Worm (Caenorhabditis elegans) whole organism, L1 larva: Measurements from ENCODE around the gene paa-1.
A peak's percentile ranks its signal among the peaks of the same experiment; 100 is the strongest.

Experiments used
- C34B4.2 ChIP-seq: sonication (generic microtip); optimal IDR thresholded peaks from 2 replicates; lab custom pipeline; 2017; ENCODE audit warnings: mild to moderate bottlenecking, missing genetic modification characterization, missing compliant biosample characterization
- F16B12.6 ChIP-seq: fragments of 150-350 bp; optimal IDR thresholded peaks from 2 replicates; lab custom pipeline; 2014; ENCODE audit warnings: missing biosample characterization, missing genetic modification characterization
- Y116A8C.19 ChIP-seq: sonication (generic microtip); optimal IDR thresholded peaks from 2 replicates; lab custom pipeline; 2016; ENCODE audit warnings: missing compliant biosample characterization, missing genetic modification characterization, borderline replicate concordance
- aha-1 ChIP-seq: fragments of 150-350 bp; optimal IDR thresholded peaks from 2 replicates; lab custom pipeline; 2014; ENCODE audit warnings: missing biosample characterization, missing genetic modification characterization
- alr-1 ChIP-seq: fragments of 200-800 bp; sonication (Bioruptor generic); optimal IDR thresholded peaks from 2 replicates; lab custom pipeline; 2018; ENCODE audit warnings: borderline replicate concordance, mild to moderate bottlenecking, missing genetic modification characterization, missing compliant biosample characterization
- ceh-8 ChIP-seq: fragments of 200-800 bp; sonication (Bioruptor generic); optimal IDR thresholded peaks from 2 replicates; lab custom pipeline; 2018; ENCODE audit warnings: mild to moderate bottlenecking, missing genetic modification characterization, moderate library complexity, missing compliant biosample characterization
- ceh-82 ChIP-seq, 3 experiments: fragments of 150-350 bp in 1 of 3; sonication (generic microtip) in 2 of 3; optimal IDR thresholded peaks; 2 replicates each; lab custom pipeline; 2014 to 2017; ENCODE audit warnings: missing biosample characterization in 3 of 3, missing genetic modification characterization in 3 of 3
- ceh-90 ChIP-seq: sonication (generic microtip); optimal IDR thresholded peaks from 2 replicates; lab custom pipeline; 2016; ENCODE audit warnings: missing genetic modification characterization, missing compliant biosample characterization
- ces-1 ChIP-seq: fragments of 150-350 bp; optimal IDR thresholded peaks from 2 replicates; lab custom pipeline; 2014; ENCODE audit warnings: missing biosample characterization, missing genetic modification reagents, missing genetic modification characterization
- dpl-1 ChIP-seq, 3 experiments: fragments of 150-350 bp in 2 of 3; sonication (generic microtip) in 1 of 3; optimal IDR thresholded peaks; 2 replicates each; lab custom pipeline; 2014 to 2017; ENCODE audit warnings: missing biosample characterization in 3 of 3, missing genetic modification characterization in 3 of 3, missing genetic modification reagents in 3 of 3
- dsc-1 ChIP-seq: sonication (generic microtip); optimal IDR thresholded peaks from 2 replicates; lab custom pipeline; 2016; ENCODE audit warnings: mild to moderate bottlenecking, missing genetic modification characterization, missing compliant biosample characterization
- egl-13 ChIP-seq: sonication (generic microtip); optimal IDR thresholded peaks from 2 replicates; lab custom pipeline; 2016; ENCODE audit warnings: missing genotype, missing genetic modification reagents, missing genetic modification characterization, missing compliant biosample characterization
- egl-27 ChIP-seq, 2 experiments: fragments of 150-350 bp in 1 of 2; sonication (generic microtip); optimal IDR thresholded peaks; 3 replicates each; lab custom pipeline; 2017 to 2018; ENCODE audit warnings: missing biosample characterization in 2 of 2, missing genetic modification characterization in 2 of 2, missing genetic modification reagents in 2 of 2
- elt-3 ChIP-seq, 6 experiments: fragments of 150-350 bp in 1 of 6; sonication (generic microtip); optimal IDR thresholded peaks; 2 replicates each; lab custom pipeline; 2017 to 2018; ENCODE audit warnings: missing biosample characterization in 6 of 6, missing genetic modification characterization in 6 of 6, inconsistent platforms in 1 of 6
- fkh-10 ChIP-seq: sonication (generic microtip); optimal IDR thresholded peaks from 2 replicates; lab custom pipeline; 2017; ENCODE audit warnings: missing biosample characterization, missing genetic modification reagents, missing genetic modification characterization
- fkh-4 ChIP-seq: sonication (generic microtip); optimal IDR thresholded peaks from 2 replicates; lab custom pipeline; 2016; ENCODE audit warnings: missing compliant biosample characterization, missing genetic modification characterization, borderline replicate concordance
- fkh-8 ChIP-seq: sonication (generic microtip); optimal IDR thresholded peaks from 2 replicates; lab custom pipeline; 2016; ENCODE audit warnings: mild to moderate bottlenecking, missing genetic modification characterization, missing compliant biosample characterization
- fos-1 ChIP-seq: fragments of 150-350 bp; optimal IDR thresholded peaks from 2 replicates; lab custom pipeline; 2014; ENCODE audit warnings: missing biosample characterization, missing genetic modification characterization
- grh-1 ChIP-seq: fragments of 200-800 bp; sonication (Bioruptor generic); IDR thresholded peaks from 2 replicates; pipeline ENCODE4 v1.3.6; 2022; ENCODE audit warnings: missing genetic modification reagents, missing genetic modification characterization, missing compliant biosample characterization
- lin-14 ChIP-seq: fragments of 200-800 bp; sonication (Bioruptor generic); optimal IDR thresholded peaks from 2 replicates; lab custom pipeline; 2018; ENCODE audit warnings: mild to moderate bottlenecking, missing genetic modification characterization, moderate library complexity, missing compliant biosample characterization
- lin-39 ChIP-seq: fragments of 150-350 bp; optimal IDR thresholded peaks from 2 replicates; lab custom pipeline; 2014; ENCODE audit warnings: missing biosample characterization, missing genetic modification reagents, missing genetic modification characterization
- lir-3 ChIP-seq: sonication (generic microtip); optimal IDR thresholded peaks from 2 replicates; lab custom pipeline; 2016; ENCODE audit warnings: mild to moderate bottlenecking, missing genetic modification characterization, moderate library complexity, missing compliant biosample characterization; ENCODE audit not compliant: poor library complexity
- lsy-2 ChIP-seq, 2 experiments: fragments of 150-350 bp; optimal IDR thresholded peaks; 2 replicates each; lab custom pipeline; 2014; ENCODE audit warnings: missing biosample characterization in 2 of 2, missing genetic modification characterization in 2 of 2
- nhr-11 ChIP-seq: fragments of 150-350 bp; optimal IDR thresholded peaks from 2 replicates; lab custom pipeline; 2014; ENCODE audit warnings: missing biosample characterization, missing genetic modification characterization
- nhr-20 ChIP-seq: sonication (generic microtip); optimal IDR thresholded peaks from 2 replicates; lab custom pipeline; 2016; ENCODE audit warnings: mild to moderate bottlenecking, missing genetic modification characterization, missing compliant biosample characterization
- nhr-28 ChIP-seq: fragments of 150-350 bp; optimal IDR thresholded peaks from 2 replicates; lab custom pipeline; 2014; ENCODE audit warnings: missing biosample characterization, missing genetic modification characterization
- nhr-47 ChIP-seq: sonication (generic microtip); optimal IDR thresholded peaks from 2 replicates; lab custom pipeline; 2016; ENCODE audit warnings: mild to moderate bottlenecking, missing genetic modification characterization, moderate library complexity, missing compliant biosample characterization
- nhr-71 ChIP-seq: sonication (generic microtip); optimal IDR thresholded peaks from 2 replicates; lab custom pipeline; 2016; ENCODE audit warnings: mild to moderate bottlenecking, missing genetic modification characterization, moderate library complexity, missing compliant biosample characterization
- nhr-76 ChIP-seq: sonication (generic microtip); optimal IDR thresholded peaks from 2 replicates; lab custom pipeline; 2017; ENCODE audit warnings: missing biosample characterization, missing genetic modification characterization
- nhr-90 ChIP-seq: sonication (generic microtip); optimal IDR thresholded peaks from 2 replicates; lab custom pipeline; 2016; ENCODE audit warnings: mild to moderate bottlenecking, missing genetic modification characterization, missing compliant biosample characterization; ENCODE audit not compliant: poor library complexity
- pax-3 ChIP-seq: fragments of 200-800 bp; sonication (Bioruptor generic); optimal IDR thresholded peaks from 2 replicates; lab custom pipeline; 2018; ENCODE audit warnings: mild to moderate bottlenecking, missing genetic modification characterization, moderate library complexity, missing compliant biosample characterization
- pqm-1 ChIP-seq: sonication (generic microtip); optimal IDR thresholded peaks from 3 replicates; lab custom pipeline; 2017; ENCODE audit warnings: missing biosample characterization, missing genetic modification characterization
- rnt-1 ChIP-seq: sonication (generic microtip); optimal IDR thresholded peaks from 2 replicates; lab custom pipeline; 2016; ENCODE audit warnings: mild to moderate bottlenecking, missing genetic modification characterization, moderate library complexity, missing compliant biosample characterization
- sox-4 ChIP-seq: sonication (generic microtip); optimal IDR thresholded peaks from 2 replicates; lab custom pipeline; 2016; ENCODE audit warnings: missing genetic modification characterization, missing compliant biosample characterization
- sptf-1 ChIP-seq: fragments of 150-350 bp; optimal IDR thresholded peaks from 2 replicates; lab custom pipeline; 2014; ENCODE audit warnings: missing biosample characterization, missing genetic modification characterization
- swsn-7 ChIP-seq: sonication (generic microtip); optimal IDR thresholded peaks from 2 replicates; lab custom pipeline; 2016; ENCODE audit warnings: missing genetic modification characterization, missing compliant biosample characterization
- tbx-2 ChIP-seq: sonication (generic microtip); optimal IDR thresholded peaks from 2 replicates; lab custom pipeline; 2016; ENCODE audit warnings: missing genetic modification characterization, missing compliant biosample characterization
- unc-62 ChIP-seq: fragments of 150-350 bp; optimal IDR thresholded peaks from 2 replicates; lab custom pipeline; 2014; ENCODE audit warnings: missing biosample characterization, missing genetic modification reagents, missing genetic modification characterization
- unc-86 ChIP-seq: sonication (generic microtip); optimal IDR thresholded peaks from 2 replicates; lab custom pipeline; 2016; ENCODE audit warnings: missing genetic modification characterization, missing compliant biosample characterization
- unc-98 ChIP-seq: fragments of 200-800 bp; sonication (Bioruptor generic); IDR thresholded peaks from 2 replicates; pipeline ENCODE4 v1.3.6; 2022; ENCODE audit warnings: missing genetic modification characterization, missing compliant biosample characterization
- xbp-1 ChIP-seq: sonication (generic microtip); optimal IDR thresholded peaks from 2 replicates; lab custom pipeline; 2016; ENCODE audit warnings: missing genetic modification characterization, missing compliant biosample characterization
- zip-4 ChIP-seq: fragments of 200-800 bp; sonication (Bioruptor generic); optimal IDR thresholded peaks from 2 replicates; lab custom pipeline; 2018; ENCODE audit warnings: mild to moderate bottlenecking, missing genetic modification characterization, moderate library complexity, missing compliant biosample characterization

paa-1 gene

ce11 chrIII:5500732-5501131 is 50.2 kb downstream of the paa-1 start:
- peak; percentile 8 for TF ChIP-seq unc-86 (tag; lab: Kevin White, UChicago)
- no peak for TF ChIP-seq tbx-2
- peak; percentile 77 for TF ChIP-seq nhr-71 (tag; lab: Kevin White, UChicago)
- no peak for TF ChIP-seq unc-62 (GFP tag; lab: Kevin White, UChicago)
- peak; percentile 58 for TF ChIP-seq fkh-4 (tag; lab: Kevin White, UChicago)
- no peak for TF ChIP-seq xbp-1
- no peak for TF ChIP-seq nhr-90 (tag; lab: Kevin White, UChicago)
- peak; percentile 7 to 19 for TF ChIP-seq lsy-2 (tag; optimal IDR thresholded peaks at IDR 0.05; lab: Kevin White, UChicago)
- peak; percentile 39 for TF ChIP-seq ceh-8 (GFP tag; lab: Kevin White, UChicago)
- no peak for TF ChIP-seq grh-1 (GFP tag; lab: Robert Waterston, UW)
- TF ChIP-seq pax-3 (tag; lab: Kevin White, UChicago) = peak; percentile 83
- no peak for TF ChIP-seq lir-3 (tag; lab: Kevin White, UChicago)
- peak; percentile 84 for TF ChIP-seq nhr-47 (tag; lab: Kevin White, UChicago)
- TF ChIP-seq sox-4 (tag; lab: Kevin White, UChicago) = peak; percentile 80
- TF ChIP-seq egl-13 (tag; lab: Kevin White, UChicago) = peak; percentile 30
- no peak for TF ChIP-seq alr-1 (tag; lab: Kevin White, UChicago)
- no peak for TF ChIP-seq dpl-1 (GFP tag; optimal IDR thresholded peaks at IDR 0.05; lab: Kevin White, UChicago)
- TF ChIP-seq aha-1 (tag; lab: Kevin White, UChicago) = no peak
- TF ChIP-seq sptf-1 (tag; lab: Kevin White, UChicago) = no peak
- no peak for TF ChIP-seq zip-4 (GFP tag; lab: Kevin White, UChicago)
- TF ChIP-seq nhr-76 (tag; lab: Kevin White, UChicago) = no peak
- TF ChIP-seq elt-3 (tag; optimal IDR thresholded peaks at IDR 0.05; lab: Kevin White, UChicago) = no peak
- peak; percentile 17 for TF ChIP-seq lin-14
- TF ChIP-seq nhr-28 (tag; lab: Kevin White, UChicago) = no peak
- TF ChIP-seq Y116A8C.19 (tag; lab: Kevin White, UChicago) = no peak
- TF ChIP-seq fos-1 = peak; percentile 35
- TF ChIP-seq nhr-11 (tag; lab: Kevin White, UChicago) = peak; percentile 56
- no peak for TF ChIP-seq pqm-1
- TF ChIP-seq rnt-1 (tag; lab: Kevin White, UChicago) = no peak
- TF ChIP-seq swsn-7 = peak; percentile 19
- no peak for TF ChIP-seq F16B12.6 (tag; lab: Kevin White, UChicago)
- no peak for TF ChIP-seq ceh-90 (tag; lab: Kevin White, UChicago)
- peak; percentile 19 for TF ChIP-seq nhr-20 (tag; lab: Kevin White, UChicago)
- no peak for TF ChIP-seq lin-39 (tag; lab: Kevin White, UChicago)
- no peak for TF ChIP-seq ces-1 (GFP tag; lab: Kevin White, UChicago)
- TF ChIP-seq C34B4.2 (tag; lab: Kevin White, UChicago) = no peak
- no peak for TF ChIP-seq unc-98 (GFP tag; lab: Robert Waterston, UW)
- TF ChIP-seq ceh-82 (tag; optimal IDR thresholded peaks at IDR 0.05; lab: Kevin White, UChicago) = no peak
- TF ChIP-seq fkh-10 = no peak
- no peak for TF ChIP-seq egl-27 (tag; optimal IDR thresholded peaks at IDR 0.05; lab: Kevin White, UChicago)
- TF ChIP-seq fkh-8 (tag; lab: Kevin White, UChicago) = peak; percentile 88
- peak; percentile 99 for TF ChIP-seq dsc-1 (tag; lab: Kevin White, UChicago)
